Worm (Caenorhabditis elegans): ENCODE results near the gene git-1.

Gene git-1

DNA sequence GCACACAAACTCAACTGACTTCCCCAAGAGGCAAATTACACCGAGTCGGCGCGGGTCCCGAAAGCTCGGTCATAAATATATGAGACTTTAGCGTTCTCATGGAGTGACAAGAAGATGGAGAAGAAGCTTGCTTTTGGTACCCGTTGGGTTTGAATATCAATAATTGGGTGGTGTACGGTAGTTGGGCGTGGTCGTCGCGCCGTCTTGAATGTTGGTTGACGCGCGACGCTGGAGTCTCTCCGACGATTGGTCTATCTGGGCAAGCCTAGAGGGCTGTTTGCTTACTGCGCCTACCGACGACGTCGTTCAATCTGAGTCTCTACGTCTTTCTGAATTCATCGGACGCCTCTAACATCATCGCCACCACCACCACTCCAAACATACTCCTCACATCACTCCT is 9.9 kb upstream of the git-1 start (continued):
- no peak for TF ChIP-seq spr-1 (tag; optimal IDR thresholded peaks at IDR 0.05)
- no peak for TF ChIP-seq zfp-3 (GFP tag; conservative IDR thresholded peaks at IDR 0.05)
- no peak for TF ChIP-seq mes-2 (tag; optimal IDR thresholded peaks at IDR 0.05; ENCODE audit: poor library complexity, severe bottlenecking)
- no peak for TF ChIP-seq lin-39 (tag; optimal IDR thresholded peaks at IDR 0.05)
- no peak for TF ChIP-seq hlh-30 (tag; optimal IDR thresholded peaks at IDR 0.05; ENCODE audit: insufficient read depth)

DNA sequence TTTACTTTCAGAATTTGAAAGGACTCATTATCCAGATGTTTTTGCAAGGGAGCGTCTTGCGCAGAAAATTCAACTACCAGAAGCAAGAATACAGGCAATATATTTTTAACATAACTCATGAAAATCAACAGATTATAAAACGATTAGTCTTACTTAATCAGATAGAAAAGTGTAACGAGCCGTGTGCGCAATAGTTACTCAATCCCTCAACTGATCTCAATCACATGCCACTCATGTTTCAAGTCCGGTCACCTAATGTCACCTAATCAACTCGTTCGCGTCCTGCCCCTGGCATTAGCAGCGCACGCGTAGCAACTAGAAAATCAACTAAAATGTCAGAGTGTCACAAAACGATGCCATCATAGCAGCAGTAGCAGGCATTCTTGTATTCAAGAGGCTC is 8.1 kb upstream of the git-1 start:
- TF ChIP-seq ztf-11 (tag; optimal IDR thresholded peaks at IDR 0.05) (no peak), tag-97 (GFP tag; IDR thresholded peaks at IDR 0.05) (no peak), T26A8.4 (GFP tag; IDR thresholded peaks at IDR 0.05) (no peak), ceh-28 (tag; optimal IDR thresholded peaks at IDR 0.05) (no peak), dmd-6 (GFP tag; IDR thresholded peaks at IDR 0.05) (no peak), vab-7 (GFP tag; IDR thresholded peaks at IDR 0.05) (no peak)

DNA sequence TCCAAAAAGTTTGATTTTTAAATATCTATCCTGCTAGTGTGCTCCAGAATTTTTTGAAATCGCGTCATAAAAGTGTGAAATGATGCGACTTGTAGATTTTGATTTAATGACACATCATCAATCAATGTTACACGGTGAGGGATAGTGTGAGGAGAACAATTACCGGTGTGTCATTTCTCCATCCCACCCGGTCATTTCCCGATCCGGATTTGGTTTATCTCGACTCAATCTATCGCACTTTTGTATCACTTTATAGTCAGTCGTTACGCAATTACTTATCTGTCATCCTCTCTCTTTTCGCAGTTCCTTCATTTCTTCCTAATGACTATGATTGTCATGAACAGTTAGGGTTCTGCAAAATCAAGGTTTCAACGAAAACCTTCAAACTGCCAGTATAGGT is 4.5 kb upstream of the git-1 start:
- TF ChIP-seq F49E8.2 (tag; optimal IDR thresholded peaks at IDR 0.05; ENCODE audit: borderline replicate concordance), result no peak
- no peak for TF ChIP-seq ceh-32 (tag; optimal IDR thresholded peaks at IDR 0.05; ENCODE audit: poor library complexity)
- no peak for TF ChIP-seq zfp-2 (tag; optimal IDR thresholded peaks at IDR 0.05)
- no peak for TF ChIP-seq gei-8 (GFP tag; optimal IDR thresholded peaks at IDR 0.05)
- TF ChIP-seq mxl-3 (GFP tag; optimal IDR thresholded peaks at IDR 0.05), result no peak
- no peak for TF ChIP-seq nhr-48 (tag; optimal IDR thresholded peaks at IDR 0.05)
- no peak for TF ChIP-seq saeg-2 (GFP tag; IDR thresholded peaks at IDR 0.05)
- TF ChIP-seq dmd-6 (GFP tag; IDR thresholded peaks at IDR 0.05), result no peak
- no peak for TF ChIP-seq attf-4 (tag; optimal IDR thresholded peaks at IDR 0.05)
- no peak for TF ChIP-seq aha-1 (tag)
- no peak for TF ChIP-seq arid-1 (GFP tag; conservative IDR thresholded peaks at IDR 0.05)
- TF ChIP-seq unc-130 (GFP tag; optimal IDR thresholded peaks at IDR 0.05), result no peak
- TF ChIP-seq fkh-10 (GFP tag; optimal IDR thresholded peaks at IDR 0.05), result no peak
- TF ChIP-seq daf-8 (GFP tag; IDR thresholded peaks at IDR 0.05), result no peak
- TF ChIP-seq cey-2 (tag; optimal IDR thresholded peaks at IDR 0.05; ENCODE audit: borderline replicate concordance, insufficient read depth), result no peak

DNA sequence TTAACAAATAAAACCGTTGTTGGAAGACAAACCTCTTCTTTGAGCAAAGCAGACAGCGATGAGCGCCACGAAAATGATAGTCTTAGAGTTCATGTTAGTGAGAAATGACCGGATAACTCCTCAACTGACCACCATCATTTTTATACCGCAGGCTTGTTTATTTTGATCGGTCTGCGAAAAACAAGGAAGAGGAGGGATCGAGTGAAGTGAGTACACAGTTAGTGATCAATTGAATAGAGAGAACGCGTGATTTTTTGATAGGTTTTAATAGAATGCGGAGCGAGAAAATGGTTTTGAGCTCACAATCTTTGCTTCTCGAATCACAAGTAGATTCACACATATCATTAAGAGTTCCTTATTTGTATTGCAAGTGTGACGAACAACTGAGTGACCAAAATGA is 3.4 kb upstream of the git-1 start, which contains the start of gene F14F3.4:
Gene F14F3.4, minus strand, starts transcription at position 101 of the 400 bp plus-strand sequence.
- TF ChIP-seq ceh-28 (tag; optimal IDR thresholded peaks at IDR 0.05) (no peak), unc-62 (GFP tag; optimal IDR thresholded peaks at IDR 0.05 in 1 of 2) (peak in 1 of 2 experiments; percentile 24), unc-62 (tag; optimal IDR thresholded peaks at IDR 0.05) (no peak), lin-1 (GFP tag; IDR thresholded peaks at IDR 0.05) (no peak)

DNA sequence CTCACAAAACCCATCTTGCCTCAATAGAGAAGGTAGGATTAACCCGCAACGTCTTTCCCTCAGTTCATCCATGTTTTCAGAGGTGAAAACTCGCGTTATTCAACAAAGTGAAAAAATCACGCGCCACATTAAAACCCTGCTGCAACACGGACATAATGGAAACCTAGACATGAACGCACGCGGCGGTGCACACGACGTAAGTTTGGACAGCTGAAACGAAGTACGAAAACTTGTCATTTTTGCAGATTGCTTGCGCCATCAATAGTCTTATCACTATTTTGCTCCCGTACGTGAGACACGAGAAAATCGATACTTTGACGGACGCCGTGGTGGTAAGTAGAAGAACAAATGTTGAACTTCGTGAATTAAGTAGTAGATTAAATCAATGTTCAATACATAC is 2.7 kb downstream of the git-1 start:
- no peak for TF ChIP-seq lim-7 (GFP tag; IDR thresholded peaks at IDR 0.05)
- no peak for TF ChIP-seq egl-43 (GFP tag; IDR thresholded peaks at IDR 0.05)
- no peak for TF ChIP-seq nhr-25 (tag; optimal IDR thresholded peaks at IDR 0.05; ENCODE audit: borderline replicate concordance, insufficient read depth)
- TF ChIP-seq lin-1 (GFP tag; IDR thresholded peaks at IDR 0.05), result no peak
- no peak for TF ChIP-seq D1046.2 (GFP tag; IDR thresholded peaks at IDR 0.05)
- no peak for TF ChIP-seq pqm-1 (tag; optimal IDR thresholded peaks at IDR 0.05)
- no peak for TF ChIP-seq ceh-44 (GFP tag; IDR thresholded peaks at IDR 0.05)
- peak in 1 of 2 experiments; percentile 37 for TF ChIP-seq mdl-1 (tag; optimal IDR thresholded peaks at IDR 0.05)
- no peak for TF ChIP-seq fos-1 (tag; optimal IDR thresholded peaks at IDR 0.05)
- no peak for TF ChIP-seq tra-1 (GFP tag; IDR thresholded peaks at IDR 0.05)
- TF ChIP-seq nhr-41 (GFP tag; IDR thresholded peaks at IDR 0.05), result no peak
- no peak for TF ChIP-seq php-3 (GFP tag; IDR thresholded peaks at IDR 0.05)
- no peak for TF ChIP-seq Y75B8A.6 (GFP tag; IDR thresholded peaks at IDR 0.05)
- peak; percentile 8 for TF ChIP-seq mes-2 (tag; optimal IDR thresholded peaks at IDR 0.05; ENCODE audit: poor library complexity, severe bottlenecking)
- no peak for TF ChIP-seq zfp-2 (tag; optimal IDR thresholded peaks at IDR 0.05)
- TF ChIP-seq fkh-10 (GFP tag; optimal IDR thresholded peaks at IDR 0.05), result no peak
- peak; percentile 67 for TF ChIP-seq hlh-30 (tag; optimal IDR thresholded peaks at IDR 0.05; ENCODE audit: insufficient read depth)
- TF ChIP-seq dmd-6 (GFP tag; IDR thresholded peaks at IDR 0.05), result peak; percentile 73
- TF ChIP-seq nhr-111 (GFP tag; optimal IDR thresholded peaks at IDR 0.05), result no peak
- TF ChIP-seq zip-2 (tag; optimal IDR thresholded peaks at IDR 0.05), result no peak
- no peak for TF ChIP-seq nhr-6 (tag; optimal IDR thresholded peaks at IDR 0.05)
- peak in 1 of 2 experiments; percentile 14 for TF ChIP-seq unc-62 (GFP tag; optimal IDR thresholded peaks at IDR 0.05 in 1 of 2)
- TF ChIP-seq unc-62 (tag; optimal IDR thresholded peaks at IDR 0.05), result no peak
- TF ChIP-seq unc-130 (GFP tag; optimal IDR thresholded peaks at IDR 0.05), result no peak
- no peak for TF ChIP-seq ceh-32 (tag; optimal IDR thresholded peaks at IDR 0.05; ENCODE audit: poor library complexity)
- TF ChIP-seq nhr-48 (tag; optimal IDR thresholded peaks at IDR 0.05), result no peak

Data from whole organism, L4 larva.